Worm (Caenorhabditis elegans): ENCODE measurements around the gene slc-25A32.

- TF ChIP-seq W03F9.2 (tag; optimal IDR thresholded peaks at IDR 0.05): no peak
- no peak for TF ChIP-seq dao-5 (tag; optimal IDR thresholded peaks at IDR 0.05)
These were observed 40.6 kb downstream of the slc-25A32 start for ce11 chrII:8316701-8317100.
